Worm (Caenorhabditis elegans): ENCODE data around the gene srbc-17.

Gene srbc-17

ce11 chrV:2214428-2215038, 37.0 kb downstream of the srbc-17 start, which contains the start of gene nhr-184 (continued):
- peak; percentile 4 for TF ChIP-seq nhr-6 (tag; optimal IDR thresholded peaks at IDR 0.05)

- TF ChIP-seq T20F7.1 (GFP tag; optimal IDR thresholded peaks at IDR 0.05), result no peak
- no peak for TF ChIP-seq ceh-28 (tag; optimal IDR thresholded peaks at IDR 0.05)
- TF ChIP-seq mxl-3 (GFP tag; optimal IDR thresholded peaks at IDR 0.05), result no peak
- TF ChIP-seq F49E8.2 (tag; optimal IDR thresholded peaks at IDR 0.05; ENCODE audit: borderline replicate concordance), result no peak
- TF ChIP-seq nhr-111 (GFP tag; optimal IDR thresholded peaks at IDR 0.05), result no peak
- no peak for TF ChIP-seq unc-62 (GFP tag; optimal IDR thresholded peaks at IDR 0.05 in 1 of 2)
- TF ChIP-seq unc-62 (tag; optimal IDR thresholded peaks at IDR 0.05), result no peak
- no peak for TF ChIP-seq ceh-44 (GFP tag; IDR thresholded peaks at IDR 0.05)
- TF ChIP-seq dve-1 (tag; optimal IDR thresholded peaks at IDR 0.05; ENCODE audit: insufficient read depth), result no peak
- TF ChIP-seq zag-1 (tag; optimal IDR thresholded peaks at IDR 0.05), result no peak
- no peak for TF ChIP-seq F37D6.2 (tag; optimal IDR thresholded peaks at IDR 0.05)
- no peak for TF ChIP-seq ZK546.5 (tag; optimal IDR thresholded peaks at IDR 0.05)
- no peak for TF ChIP-seq fkh-10 (GFP tag; optimal IDR thresholded peaks at IDR 0.05)
- no peak for TF ChIP-seq dmd-8 (GFP tag; IDR thresholded peaks at IDR 0.05)
- TF ChIP-seq ztf-11 (tag; optimal IDR thresholded peaks at IDR 0.05), result no peak
- TF ChIP-seq mdt-29 (GFP tag; IDR thresholded peaks at IDR 0.05), result no peak
- no peak for TF ChIP-seq nhr-237 (tag; optimal IDR thresholded peaks at IDR 0.05)
- TF ChIP-seq duxl-1 (tag; optimal IDR thresholded peaks at IDR 0.05; ENCODE audit: poor library complexity), result no peak
- TF ChIP-seq fos-1 (tag; optimal IDR thresholded peaks at IDR 0.05), result no peak
- TF ChIP-seq nhr-25 (tag; optimal IDR thresholded peaks at IDR 0.05; ENCODE audit: borderline replicate concordance, insufficient read depth), result no peak
- TF ChIP-seq egl-27 (tag; optimal IDR thresholded peaks at IDR 0.05), result no peak
Measured at ce11 chrV:2215352-2215751, 37.8 kb downstream of the srbc-17 start, which contains the start of gene nstp-8. nstp-8 (plus strand) TSS chrV:2215652.

- TF ChIP-seq aha-1 (tag) (peak; percentile 91), ZK337.2 (GFP tag; IDR thresholded peaks at IDR 0.05) (no peak), D1046.2 (GFP tag; IDR thresholded peaks at IDR 0.05) (0 out of 2 replicates have a peak, but pooled peaks have one; percentile 23), Y48G9A.11 (GFP tag; IDR thresholded peaks at IDR 0.05) (no peak), dmd-9 (GFP tag; IDR thresholded peaks at IDR 0.05) (no peak), madf-5 (GFP tag; IDR thresholded peaks at IDR 0.05) (no peak), lin-15B (tag; optimal IDR thresholded peaks at IDR 0.05) (no peak)
Measured at ce11 chrV:2216927-2217326, 39.4 kb downstream of the srbc-17 start.

- TF ChIP-seq ces-1 (GFP tag; optimal IDR thresholded peaks at IDR 0.05) (no peak), T26A8.4 (GFP tag; IDR thresholded peaks at IDR 0.05) (no peak), vab-7 (GFP tag; IDR thresholded peaks at IDR 0.05) (no peak), egl-27 (tag; optimal IDR thresholded peaks at IDR 0.05) (no peak), Y5F2A.4 (GFP tag; optimal IDR thresholded peaks at IDR 0.05) (no peak), mxl-2 (GFP tag; conservative IDR thresholded peaks at IDR 0.05) (no peak), skn-1 (tag; optimal IDR thresholded peaks at IDR 0.05) (no peak), dmd-9 (GFP tag; IDR thresholded peaks at IDR 0.05) (no peak), daf-16 (GFP tag; optimal IDR thresholded peaks at IDR 0.05) (no peak), daf-16 (tag; optimal IDR thresholded peaks at IDR 0.05) (peak; percentile 84), nhr-77 (tag; optimal IDR thresholded peaks at IDR 0.05) (peak; percentile 71), ztf-11 (tag; optimal IDR thresholded peaks at IDR 0.05) (no peak), mdt-29 (GFP tag; IDR thresholded peaks at IDR 0.05) (no peak), pha-4 (GFP tag; IDR thresholded peaks at IDR 0.05) (0 out of 2 replicates have a peak, but pooled peaks have one; percentile 16), pha-4 (tag; optimal IDR thresholded peaks at IDR 0.05) (peak; percentile 75), dve-1 (tag; optimal IDR thresholded peaks at IDR 0.05; ENCODE audit: insufficient read depth) (peak; percentile 67), daf-12 (tag; optimal IDR thresholded peaks at IDR 0.05) (no peak), ceh-62 (tag; optimal IDR thresholded peaks at IDR 0.05) (no peak), rbr-2 (tag; optimal IDR thresholded peaks at IDR 0.05) (no peak), saeg-2 (GFP tag; IDR thresholded peaks at IDR 0.05) (no peak), nhr-6 (tag; optimal IDR thresholded peaks at IDR 0.05) (peak; percentile 20), nhr-25 (tag; optimal IDR thresholded peaks at IDR 0.05; ENCODE audit: borderline replicate concordance, insufficient read depth) (no peak), daf-19 (GFP tag; conservative IDR thresholded peaks at IDR 0.05) (no peak), hlh-11 (tag; optimal IDR thresholded peaks at IDR 0.05) (peak; percentile 81), ZK546.5 (tag; optimal IDR thresholded peaks at IDR 0.05) (no peak)
Measured at ce11 chrV:2218803-2219202, 41.3 kb downstream of the srbc-17 start, which contains the start of gene nhr-56. nhr-56 (plus strand) TSS chrV:2219004.

Measured in whole organism, L4 larva.